Fruit fly (Drosophila melanogaster) whole organism, wandering third instar larva: ENCODE results near the gene CG8813.

Source experiments
- Abd-B ChIP-seq: fragments of >200 bp; optimal IDR thresholded peaks from 2 replicates; lab custom pipeline; 2017; ENCODE audit warnings: missing biosample characterization, missing genetic modification characterization
- CG9705 ChIP-seq: fragments of 200-800 bp; sonication (Bioruptor generic); optimal IDR thresholded peaks from 2 replicates; lab custom pipeline; 2018; ENCODE audit warnings: missing biosample characterization, mild to moderate bottlenecking, missing genetic modification characterization
- CrebA ChIP-seq: fragments of 200-800 bp; sonication (Bioruptor generic); optimal IDR thresholded peaks from 2 replicates; lab custom pipeline; 2016; ENCODE audit warnings: missing biosample characterization, mild to moderate bottlenecking, missing genetic modification characterization, borderline replicate concordance
- Dfd ChIP-seq: fragments of >200 bp; optimal IDR thresholded peaks from 2 replicates; lab custom pipeline; 2017; ENCODE audit warnings: missing biosample characterization, missing genetic modification characterization
- Dif ChIP-seq: fragments of 200-275, 200-300 bp; sonication (Bioruptor generic); optimal IDR thresholded peaks from 2 replicates; lab custom pipeline; 2018; ENCODE audit warnings: missing biosample characterization, missing genetic modification characterization; ENCODE audit not compliant: partially characterized antibody
- GATAd ChIP-seq: sonication (Bioruptor generic); optimal IDR thresholded peaks from 2 replicates; lab custom pipeline; 2016; ENCODE audit warnings: missing biosample characterization, missing genetic modification characterization
- HLH106 ChIP-seq: fragments of 200-800 bp; optimal IDR thresholded peaks from 3 replicates; lab custom pipeline; 2019; ENCODE audit warnings: missing biosample characterization, mild to moderate bottlenecking, missing genetic modification characterization, moderate library complexity
- Hnf4 ChIP-seq: fragments of 200-800 bp; sonication (Bioruptor generic); optimal IDR thresholded peaks from 2 replicates; lab custom pipeline; 2016; ENCODE audit warnings: missing biosample characterization, mild to moderate bottlenecking, missing genetic modification characterization
- Hr78 ChIP-seq: fragments of >200 bp; optimal IDR thresholded peaks from 2 replicates; lab custom pipeline; 2017; ENCODE audit warnings: missing biosample characterization, missing genetic modification characterization
- Hr83 ChIP-seq: fragments of 200-300 bp; sonication (Bioruptor generic); optimal IDR thresholded peaks from 2 replicates; lab custom pipeline; 2016; ENCODE audit warnings: missing biosample characterization, mild to moderate bottlenecking, missing genetic modification characterization, moderate library complexity; ENCODE audit not compliant: poor library complexity, severe bottlenecking
- Jra ChIP-seq: sonication (Bioruptor generic); optimal IDR thresholded peaks from 2 replicates; lab custom pipeline; 2016; ENCODE audit warnings: missing biosample characterization, missing genetic modification characterization
- Myc ChIP-seq: fragments of >200 bp; optimal IDR thresholded peaks from 2 replicates; lab custom pipeline; 2017
- Rel ChIP-seq, 2 experiments: fragments of 200-800 bp; sonication (Bioruptor generic) in 1 of 2; optimal IDR thresholded peaks; 2 replicates in 1 of 2; 3 replicates in 1 of 2; lab custom pipeline; 2016 to 2019; ENCODE audit warnings: mild to moderate bottlenecking in 2 of 2, missing biosample characterization in 2 of 2, missing genetic modification characterization in 2 of 2, moderate library complexity in 1 of 2
- br ChIP-seq: fragments of 200-800 bp; sonication (Bioruptor generic); optimal IDR thresholded peaks from 2 replicates; lab custom pipeline; 2016; ENCODE audit warnings: missing biosample characterization, missing genetic modification characterization
- brk ChIP-seq: fragments of 200-800 bp; sonication (Bioruptor generic); optimal IDR thresholded peaks from 2 replicates; lab custom pipeline; 2016; ENCODE audit warnings: missing biosample characterization, mild to moderate bottlenecking, missing genetic modification characterization
- dl ChIP-seq, 2 experiments: fragments of 175-275, 200-275 bp in 1 of 2; fragments of 200-275 bp in 1 of 2; sonication (Bioruptor generic); optimal IDR thresholded peaks; lab custom pipeline; 2018; ENCODE audit warnings: mild to moderate bottlenecking in 2 of 2, missing biosample characterization in 2 of 2, missing genetic modification characterization in 2 of 2, moderate library complexity in 2 of 2; ENCODE audit not compliant: partially characterized antibody in 2 of 2, insufficient read depth in 1 of 2
- dsf ChIP-seq: sonication (Bioruptor generic); optimal IDR thresholded peaks from 2 replicates; lab custom pipeline; 2016; ENCODE audit warnings: missing biosample characterization, missing genetic modification characterization, borderline replicate concordance
- ey ChIP-seq: fragments of 200-800 bp; sonication (Bioruptor generic); optimal IDR thresholded peaks from 2 replicates; lab custom pipeline; 2016; ENCODE audit warnings: missing biosample characterization, missing genetic modification characterization
- foxo ChIP-seq, 2 experiments: fragments of 200-800 bp; sonication (Bioruptor generic); optimal IDR thresholded peaks; 2 replicates in 1 of 2; 3 replicates in 1 of 2; lab custom pipeline; 2016 to 2017; ENCODE audit warnings: missing biosample characterization in 2 of 2, missing genetic modification characterization in 2 of 2
- fru ChIP-seq: fragments of 200-800 bp; sonication (Bioruptor generic); optimal IDR thresholded peaks from 3 replicates; lab custom pipeline; 2016; ENCODE audit warnings: missing biosample characterization, mild to moderate bottlenecking, missing genetic modification characterization
- h ChIP-seq: fragments of 200-800 bp; sonication (Bioruptor generic); optimal IDR thresholded peaks from 3 replicates; lab custom pipeline; 2016; ENCODE audit warnings: missing biosample characterization, mild to moderate bottlenecking, missing genetic modification characterization
- jim ChIP-seq: fragments of 175-275, 200-325 bp; sonication (Bioruptor generic); optimal IDR thresholded peaks from 2 replicates; lab custom pipeline; 2016; ENCODE audit warnings: missing biosample characterization, mild to moderate bottlenecking, missing genetic modification characterization
- lola ChIP-seq: fragments of >200 bp; optimal IDR thresholded peaks from 2 replicates; lab custom pipeline; 2017; ENCODE audit warnings: missing biosample characterization, missing genetic modification characterization
- pan ChIP-seq: fragments of >200 bp; optimal IDR thresholded peaks from 2 replicates; lab custom pipeline; 2017
- rgr ChIP-seq: fragments of 200-800 bp; sonication (Bioruptor generic); optimal IDR thresholded peaks from 3 replicates; lab custom pipeline; 2016; ENCODE audit warnings: missing biosample characterization, mild to moderate bottlenecking, missing genetic modification characterization
- sv ChIP-seq: fragments of 200-800 bp; sonication (Bioruptor generic); optimal IDR thresholded peaks from 3 replicates; lab custom pipeline; 2016; ENCODE audit warnings: missing biosample characterization, missing genetic modification characterization
- usp ChIP-seq: fragments of >200 bp; optimal IDR thresholded peaks from 2 replicates; lab custom pipeline; 2017; ENCODE audit warnings: missing biosample characterization, missing genetic modification characterization

CG8813 gene

DNA sequence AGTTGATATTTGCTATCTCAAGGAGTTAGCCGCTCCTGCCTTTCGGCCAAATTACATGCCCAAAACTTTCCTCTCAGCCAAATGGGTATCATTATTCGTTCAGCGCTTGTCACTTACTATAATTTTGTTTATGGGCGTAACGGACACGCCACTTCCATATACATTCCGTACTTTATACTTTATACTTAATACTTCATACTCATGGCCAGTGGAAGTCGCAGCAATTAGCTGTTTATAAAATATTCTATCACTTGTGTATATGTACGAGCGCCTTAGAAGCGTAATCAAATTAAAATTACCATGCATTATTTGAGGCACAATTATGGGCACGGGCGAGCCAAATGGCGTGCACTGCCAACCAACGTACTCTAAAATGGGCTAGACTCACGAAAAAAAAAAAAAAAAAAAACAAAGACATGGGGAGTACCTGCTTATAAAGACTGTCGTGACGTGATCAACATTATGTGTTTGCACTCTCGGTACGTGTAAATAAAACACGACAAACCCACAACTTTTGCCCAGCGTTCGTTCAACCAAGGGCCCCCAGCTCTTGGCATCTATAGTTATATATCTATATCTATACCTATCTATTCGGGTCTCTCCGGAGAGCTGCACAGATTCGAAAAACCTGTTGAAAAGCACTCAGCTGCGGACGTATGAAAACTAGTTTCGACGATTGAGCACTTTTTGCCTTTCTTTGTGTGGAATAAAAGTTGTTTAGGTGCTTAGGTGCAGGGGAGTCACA lies 8.1 kb upstream of the CG8813 start:
- no peak for TF ChIP-seq Hr78 (GFP tag; lab: Kevin White, UChicago)
- no peak for TF ChIP-seq dsf
- TF ChIP-seq Hr83 (GFP tag; lab: Kevin White, UChicago) = peak; percentile 32
- no peak for TF ChIP-seq rgr (GFP tag; lab: Kevin White, UChicago)

DNA sequence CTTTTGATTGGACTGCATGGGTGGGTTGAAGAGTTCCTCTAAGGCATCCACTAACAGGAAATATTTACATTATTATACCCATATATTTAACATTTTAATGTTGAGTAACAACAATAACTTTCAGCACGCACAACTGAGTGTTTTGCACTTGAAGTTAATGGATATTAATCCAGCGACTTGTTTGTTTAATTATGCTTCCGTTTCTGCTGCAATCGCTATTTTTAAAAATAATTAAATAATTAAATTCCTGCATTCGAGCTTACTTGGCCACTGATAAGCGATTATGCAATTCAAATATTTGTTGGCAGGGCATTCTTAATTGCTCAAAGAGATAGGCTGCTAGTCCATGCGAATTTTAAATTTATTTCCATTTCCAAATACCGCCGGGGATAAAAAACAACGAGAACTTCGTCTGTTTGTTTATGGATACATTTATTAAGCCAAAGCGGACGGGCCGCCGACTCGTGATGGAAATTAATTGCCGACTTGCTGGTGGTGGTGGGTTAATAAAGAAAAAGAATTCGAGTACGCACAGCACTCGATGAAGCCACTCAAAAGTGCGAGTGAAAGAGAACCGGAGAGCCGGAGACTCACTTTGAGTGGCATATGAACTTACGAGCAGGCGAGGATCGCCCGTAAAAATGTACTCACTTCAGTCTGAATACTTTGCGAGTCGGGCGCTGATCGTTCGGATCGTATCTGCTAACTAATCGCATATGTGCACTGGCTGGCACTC lies 7.4 kb upstream of the CG8813 start:
- TF ChIP-seq h (GFP tag; lab: Kevin White, UChicago) (peak; percentile 1), rgr (GFP tag; lab: Kevin White, UChicago) (peak; percentile 8), dl (GFP tag; optimal IDR thresholded peaks at IDR 0.05; lab: Kevin White, UChicago; ENCODE audit: insufficient read depth in 1 of 2, partially characterized antibody in 2 of 2) (peak; percentile 47 to 53), foxo (GFP tag; optimal IDR thresholded peaks at IDR 0.05; lab: Kevin White, UChicago) (peak in 1 of 2 experiments; percentile 2), fru (peak; percentile 25), HLH106 (no peak), Dif (GFP tag; lab: Kevin White, UChicago) (peak; percentile 76), CrebA (GFP tag; lab: Kevin White, UChicago) (no peak)

DNA sequence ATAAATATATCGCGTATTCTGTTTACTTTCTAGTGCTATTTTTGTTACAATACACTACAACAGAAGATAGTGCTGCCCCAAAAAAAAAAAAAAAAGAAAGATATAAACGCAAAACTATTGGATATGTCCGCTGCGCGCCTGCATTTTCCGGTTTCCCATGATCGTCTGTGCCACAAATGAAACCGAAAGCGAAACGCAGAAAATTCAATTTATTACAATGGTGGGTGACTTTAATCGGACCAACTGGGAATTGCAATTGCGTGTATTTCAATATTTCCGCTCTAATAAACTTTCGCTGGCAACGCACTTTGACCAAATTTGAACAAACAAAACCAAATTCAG lies 6.9 kb upstream of the CG8813 start:
- no peak for TF ChIP-seq Myc (lab: Kevin White, UChicago)
- TF ChIP-seq Dif (GFP tag; lab: Kevin White, UChicago) = no peak
- no peak for TF ChIP-seq brk (GFP tag; lab: Kevin White, UChicago)
- TF ChIP-seq lola (GFP tag; lab: Kevin White, UChicago) = no peak
- TF ChIP-seq Rel (GFP tag; optimal IDR thresholded peaks at IDR 0.05; lab: Kevin White, UChicago) = no peak
- TF ChIP-seq Rel (tag; optimal IDR thresholded peaks at IDR 0.05; lab: Kevin White, UChicago) = no peak
- TF ChIP-seq jim (GFP tag; lab: Kevin White, UChicago) = no peak
- no peak for TF ChIP-seq sv (GFP tag; lab: Kevin White, UChicago)
- TF ChIP-seq Abd-B (GFP tag; lab: Kevin White, UChicago) = no peak
- no peak for TF ChIP-seq br
- TF ChIP-seq GATAd (GFP tag; lab: Kevin White, UChicago) = no peak
- TF ChIP-seq Dfd (GFP tag; lab: Kevin White, UChicago) = no peak
- no peak for TF ChIP-seq Hnf4 (GFP tag; lab: Kevin White, UChicago)
- TF ChIP-seq CG9705 (GFP tag; lab: Kevin White, UChicago) = no peak
- no peak for TF ChIP-seq dsf

DNA sequence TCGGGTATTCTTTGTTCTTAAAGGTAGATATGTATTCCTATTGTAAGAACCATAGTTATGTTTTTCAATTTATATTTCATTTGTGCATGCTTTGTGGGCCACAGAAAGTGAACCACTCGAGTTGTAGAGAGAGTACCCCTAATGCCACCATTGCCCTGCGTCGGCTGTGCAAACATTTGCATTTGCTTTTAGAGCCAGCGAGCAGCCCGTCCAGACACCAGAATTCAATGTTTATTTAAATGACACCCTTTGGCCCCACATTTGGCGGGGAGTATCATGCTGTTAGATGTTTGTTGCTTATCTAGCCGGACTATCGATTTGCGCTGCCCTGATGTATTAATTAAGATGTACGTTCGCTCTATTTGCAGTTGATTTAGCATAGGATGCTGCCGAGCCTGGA lies 4.9 kb upstream of the CG8813 start:
- TF ChIP-seq h (GFP tag; lab: Kevin White, UChicago) (peak; percentile 18), pan (lab: Kevin White, UChicago) (no peak), dsf (no peak), Hr78 (GFP tag; lab: Kevin White, UChicago) (no peak), dl (GFP tag; optimal IDR thresholded peaks at IDR 0.05; lab: Kevin White, UChicago; ENCODE audit: insufficient read depth in 1 of 2, partially characterized antibody in 2 of 2) (no peak), Myc (lab: Kevin White, UChicago) (no peak), usp (GFP tag; lab: Kevin White, UChicago) (no peak), Hr83 (GFP tag; lab: Kevin White, UChicago) (peak; percentile 52), GATAd (GFP tag; lab: Kevin White, UChicago) (no peak), Dfd (GFP tag; lab: Kevin White, UChicago) (no peak), CG9705 (GFP tag; lab: Kevin White, UChicago) (no peak), ey (GFP tag; lab: Kevin White, UChicago) (no peak), Hnf4 (GFP tag; lab: Kevin White, UChicago) (no peak), rgr (GFP tag; lab: Kevin White, UChicago) (peak; percentile 34)
- TF ChIP-seq, all 38 proteins: peak for 3

DNA sequence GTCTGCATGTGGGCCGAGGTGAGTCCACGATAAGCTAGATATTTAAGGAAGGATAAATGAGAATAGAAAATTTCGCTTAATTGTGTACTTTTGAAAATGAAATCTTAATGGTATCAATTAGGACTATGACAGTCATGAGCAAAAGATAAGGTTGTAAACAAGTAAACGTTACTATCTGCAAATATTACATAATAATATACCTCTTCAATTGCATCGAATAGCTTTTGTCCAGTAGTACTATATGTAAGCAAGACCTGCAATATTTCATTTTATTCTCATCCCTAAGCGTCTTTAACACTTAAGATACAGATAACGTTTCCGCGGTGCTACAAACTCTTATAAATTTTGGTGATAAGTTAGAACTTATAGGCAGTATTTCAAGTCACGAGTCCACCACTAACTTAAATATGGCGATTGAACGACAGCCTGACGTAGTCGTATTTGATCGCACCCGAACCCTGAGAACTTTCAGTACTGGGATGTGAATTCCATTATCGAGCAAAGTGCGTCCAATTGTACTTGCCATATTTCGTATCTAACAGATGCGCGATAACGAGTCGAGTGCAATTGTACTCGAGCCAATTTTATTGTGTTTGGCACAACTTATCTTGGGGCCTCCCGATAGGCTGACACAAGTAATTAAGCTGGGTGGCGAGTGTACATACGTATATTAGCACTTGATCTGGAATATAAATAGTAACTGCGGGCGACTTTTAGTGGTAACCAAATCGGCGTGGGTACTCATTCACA lies 3.7 kb upstream of the CG8813 start:
- TF ChIP-seq Jra (GFP tag; lab: Kevin White, UChicago) (no peak), Hnf4 (GFP tag; lab: Kevin White, UChicago) (peak; percentile 12), Hr78 (GFP tag; lab: Kevin White, UChicago) (no peak), Rel (GFP tag; optimal IDR thresholded peaks at IDR 0.05; lab: Kevin White, UChicago) (no peak), Rel (tag; optimal IDR thresholded peaks at IDR 0.05; lab: Kevin White, UChicago) (peak; percentile 51)
